Worm (Caenorhabditis elegans) whole organism, L1 larva: ENCODE measurements around the gene col-133.

Experiments
- elt-2 ChIP-seq: sonication (generic microtip); optimal IDR thresholded peaks from 2 replicates; lab custom pipeline; 2016; ENCODE audit warnings: missing genetic modification characterization, mild to moderate bottlenecking, inconsistent platforms, missing compliant biosample characterization, missing genetic modification reagents
- elt-3 ChIP-seq, 6 experiments: fragments of 150-350 bp in 1 of 6; sonication (generic microtip); optimal IDR thresholded peaks; 2 replicates each; lab custom pipeline; 2017 to 2018; ENCODE audit warnings: missing biosample characterization in 6 of 6, missing genetic modification characterization in 6 of 6, inconsistent platforms in 1 of 6
- fkh-10 ChIP-seq: sonication (generic microtip); optimal IDR thresholded peaks from 2 replicates; lab custom pipeline; 2017; ENCODE audit warnings: missing biosample characterization, missing genetic modification reagents, missing genetic modification characterization
- lin-13 ChIP-seq: fragments of 150-350 bp; optimal IDR thresholded peaks from 2 replicates; lab custom pipeline; 2014; ENCODE audit warnings: missing biosample characterization, missing genetic modification reagents, missing genetic modification characterization
- nhr-76 ChIP-seq: sonication (generic microtip); optimal IDR thresholded peaks from 2 replicates; lab custom pipeline; 2017; ENCODE audit warnings: missing biosample characterization, missing genetic modification characterization
- nhr-90 ChIP-seq: sonication (generic microtip); optimal IDR thresholded peaks from 2 replicates; lab custom pipeline; 2016; ENCODE audit warnings: mild to moderate bottlenecking, missing genetic modification characterization, missing compliant biosample characterization; ENCODE audit not compliant: poor library complexity
- pag-3 ChIP-seq: sonication (generic microtip); optimal IDR thresholded peaks from 2 replicates; lab custom pipeline; 2017; ENCODE audit warnings: missing genetic modification characterization, mild to moderate bottlenecking, missing compliant biosample characterization, antibody characterized with exemption, borderline replicate concordance; ENCODE audit not compliant: insufficient read depth
- sptf-1 ChIP-seq: fragments of 150-350 bp; optimal IDR thresholded peaks from 2 replicates; lab custom pipeline; 2014; ENCODE audit warnings: missing biosample characterization, missing genetic modification characterization
- unc-62 ChIP-seq: fragments of 150-350 bp; optimal IDR thresholded peaks from 2 replicates; lab custom pipeline; 2014; ENCODE audit warnings: missing biosample characterization, missing genetic modification reagents, missing genetic modification characterization

- TF ChIP-seq elt-3 (tag; optimal IDR thresholded peaks at IDR 0.05; lab: Kevin White, UChicago) (no peak), nhr-76 (tag; lab: Kevin White, UChicago) (no peak), pag-3 (no peak), unc-62 (GFP tag; lab: Kevin White, UChicago) (no peak), fkh-10 (GFP tag; lab: Kevin White, UChicago) (no peak), nhr-90 (no peak), lin-13 (GFP tag; lab: Kevin White, UChicago) (no peak), sptf-1 (tag; lab: Kevin White, UChicago) (no peak), elt-2 (no peak)
These were observed 34.2 kb upstream of the col-133 start for ce11 chrIV:14133400-14133799.
